Worm (Caenorhabditis elegans): ENCODE data around the gene best-1.
A peak's percentile ranks its signal among the peaks of the same experiment; 100 is the strongest.

The best-1 gene

DNA sequence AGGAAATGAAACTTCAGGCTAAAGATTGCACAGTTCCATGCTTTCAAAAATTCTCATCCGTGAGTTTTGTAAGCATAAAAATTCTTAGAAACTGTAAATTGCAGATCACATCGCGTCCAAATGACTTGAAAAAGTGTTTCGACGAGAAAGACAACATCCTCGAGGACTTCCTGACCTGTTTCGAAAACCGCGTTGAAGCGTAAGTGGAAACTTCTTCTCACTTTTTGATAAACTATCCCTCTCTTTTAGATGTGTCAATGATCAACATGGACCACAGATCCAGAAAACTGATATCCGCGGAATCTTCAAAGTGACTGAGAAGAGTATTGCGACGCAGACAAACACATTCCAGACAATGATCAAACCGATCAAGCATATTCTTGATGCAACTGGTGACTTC, 28.7 kb downstream of the best-1 start:
- TF ChIP-seq ceh-40 (GFP tag; IDR thresholded peaks at IDR 0.05) (no peak), pha-4 (tag; optimal IDR thresholded peaks at IDR 0.05) (no peak), bed-1 (GFP tag; IDR thresholded peaks at IDR 0.05) (no peak), madf-8 (GFP tag; conservative IDR thresholded peaks at IDR 0.05) (no peak), nhr-27 (tag; optimal IDR thresholded peaks at IDR 0.05) (no peak), C17E4.6 (GFP tag; IDR thresholded peaks at IDR 0.05) (no peak), ztf-26 (tag; optimal IDR thresholded peaks at IDR 0.05) (no peak), rcor-1 (GFP tag; IDR thresholded peaks at IDR 0.05) (no peak), zim-3 (tag; optimal IDR thresholded peaks at IDR 0.05) (no peak), efl-1 (GFP tag; optimal IDR thresholded peaks at IDR 0.05) (no peak), sea-2 (GFP tag; IDR thresholded peaks at IDR 0.05) (no peak), lin-35 (GFP tag; optimal IDR thresholded peaks at IDR 0.05) (no peak), bed-2 (GFP tag; IDR thresholded peaks at IDR 0.05) (no peak), repo-1 (tag; optimal IDR thresholded peaks at IDR 0.05) (peak; percentile 40), K12H6.12 (tag; optimal IDR thresholded peaks at IDR 0.05) (no peak), ztf-6 (GFP tag; IDR thresholded peaks at IDR 0.05) (no peak), madf-6 (GFP tag; IDR thresholded peaks at IDR 0.05) (0 out of 2 replicates have a peak, but pooled peaks have one; percentile 6), ama-1 (optimal IDR thresholded peaks at IDR 0.05) (peak; percentile 31), ama-1 (GFP tag; optimal IDR thresholded peaks at IDR 0.05) (no peak), hrde-1 (tag; optimal IDR thresholded peaks at IDR 0.05; ENCODE audit: borderline replicate concordance) (no peak), F52B5.7 (tag; optimal IDR thresholded peaks at IDR 0.05) (no peak), lin-26 (GFP tag; IDR thresholded peaks at IDR 0.05) (no peak), unc-62 (GFP tag; optimal IDR thresholded peaks at IDR 0.05) (no peak), F37B4.10 (GFP tag; IDR thresholded peaks at IDR 0.05) (no peak)

DNA sequence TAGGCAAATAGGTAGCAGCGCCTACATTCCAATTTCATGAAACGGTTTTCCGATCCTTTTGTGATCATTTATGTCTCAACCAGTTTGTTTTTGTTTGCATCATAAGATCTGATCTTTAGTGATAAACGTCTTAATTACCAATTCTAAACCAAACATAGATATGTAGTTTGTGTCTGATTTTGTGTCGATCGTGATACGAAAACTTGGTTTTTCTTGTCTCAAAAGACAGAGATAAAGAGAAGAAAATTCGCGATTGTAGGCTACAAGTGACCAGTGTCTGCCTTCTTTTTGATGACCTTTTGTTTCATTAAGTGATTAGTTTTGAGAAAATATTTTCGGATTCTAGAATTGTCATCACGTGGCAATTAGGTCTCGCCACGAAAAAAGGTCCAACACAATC, 29.4 kb downstream of the best-1 start:
- TF ChIP-seq F49E8.2 (tag; optimal IDR thresholded peaks at IDR 0.05; ENCODE audit: insufficient read depth) (no peak), akir-1 (GFP tag; optimal IDR thresholded peaks at IDR 0.05) (no peak)

DNA sequence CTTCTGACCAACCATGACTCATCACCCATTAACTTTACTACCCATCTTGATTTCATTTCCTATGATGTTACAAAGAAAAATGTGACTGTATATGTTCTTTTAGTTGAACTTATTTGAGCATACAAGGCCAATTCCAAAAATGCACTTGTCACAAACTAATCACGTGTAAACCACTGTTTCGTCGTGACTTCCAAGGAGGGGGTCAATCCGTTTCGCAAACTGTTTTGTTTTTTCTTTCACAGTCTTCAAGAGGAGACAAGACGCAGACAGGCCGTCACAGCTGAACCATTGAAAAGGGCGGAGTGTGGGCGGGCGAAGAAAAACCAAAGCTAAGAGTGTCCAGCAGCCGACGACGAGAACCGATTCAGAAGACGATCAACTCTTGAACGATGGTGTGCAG, 30.5 kb downstream of the best-1 start, which contains the start of gene C39E9.8:
Gene C39E9.8, plus strand, starts transcription at position 328 of the 400 bp plus-strand sequence.
- peak; percentile 38 for TF ChIP-seq ztf-26 (tag; optimal IDR thresholded peaks at IDR 0.05)
- no peak for TF ChIP-seq nfyb-1 (GFP tag; IDR thresholded peaks at IDR 0.05)
- no peak for TF ChIP-seq zim-3 (tag; optimal IDR thresholded peaks at IDR 0.05)
- no peak for TF ChIP-seq pbrm-1 (GFP tag; IDR thresholded peaks at IDR 0.05)
- no peak for TF ChIP-seq ztf-25 (GFP tag; IDR thresholded peaks at IDR 0.05)
- TF ChIP-seq rec-8 (tag; optimal IDR thresholded peaks at IDR 0.05) = no peak
- TF ChIP-seq attf-6 (GFP tag; IDR thresholded peaks at IDR 0.05) = no peak
- no peak for TF ChIP-seq sdz-38 (tag; optimal IDR thresholded peaks at IDR 0.05)
- TF ChIP-seq ceh-27 (GFP tag; optimal IDR thresholded peaks at IDR 0.05) = peak; percentile 36
- TF ChIP-seq hlh-12 (tag; optimal IDR thresholded peaks at IDR 0.05) = no peak
- TF ChIP-seq zfh-2 (GFP tag; conservative IDR thresholded peaks at IDR 0.05) = no peak
- TF ChIP-seq cebp-2 (GFP tag; IDR thresholded peaks at IDR 0.05) = 0 out of 2 replicates have a peak, but pooled peaks have one; percentile 38
- no peak for TF ChIP-seq unc-130 (GFP tag; optimal IDR thresholded peaks at IDR 0.05)
- TF ChIP-seq die-1 (tag; optimal IDR thresholded peaks at IDR 0.05) = no peak
- TF ChIP-seq lin-26 (GFP tag; IDR thresholded peaks at IDR 0.05) = no peak; the same call in 1 of the 2 replicates
- no peak for TF ChIP-seq nhr-90 (tag; optimal IDR thresholded peaks at IDR 0.05)
- no peak for TF ChIP-seq unc-62 (GFP tag; optimal IDR thresholded peaks at IDR 0.05)
- no peak for TF ChIP-seq gei-17 (GFP tag; optimal IDR thresholded peaks at IDR 0.05)
- TF ChIP-seq T07F8.4 (tag; optimal IDR thresholded peaks at IDR 0.05) = no peak
- no peak for TF ChIP-seq cebp-1 (GFP tag; IDR thresholded peaks at IDR 0.05)
- TF ChIP-seq cebp-1 (tag; optimal IDR thresholded peaks at IDR 0.05) = peak; percentile 24
- no peak for TF ChIP-seq nfya-1 (tag; optimal IDR thresholded peaks at IDR 0.05; ENCODE audit: borderline replicate concordance, insufficient read depth)
- no peak for TF ChIP-seq madf-10 (tag; optimal IDR thresholded peaks at IDR 0.05)
- no peak for TF ChIP-seq somi-1 (GFP tag; optimal IDR thresholded peaks at IDR 0.05)
- TF ChIP-seq B0336.3 (GFP tag; IDR thresholded peaks at IDR 0.05) = no peak
- TF ChIP-seq ceh-40 (GFP tag; IDR thresholded peaks at IDR 0.05) = no peak

Measured in whole organism, young adult.